Fruit fly (Drosophila melanogaster): ENCODE results near the gene CG43861.

The CG43861 gene

DNA sequence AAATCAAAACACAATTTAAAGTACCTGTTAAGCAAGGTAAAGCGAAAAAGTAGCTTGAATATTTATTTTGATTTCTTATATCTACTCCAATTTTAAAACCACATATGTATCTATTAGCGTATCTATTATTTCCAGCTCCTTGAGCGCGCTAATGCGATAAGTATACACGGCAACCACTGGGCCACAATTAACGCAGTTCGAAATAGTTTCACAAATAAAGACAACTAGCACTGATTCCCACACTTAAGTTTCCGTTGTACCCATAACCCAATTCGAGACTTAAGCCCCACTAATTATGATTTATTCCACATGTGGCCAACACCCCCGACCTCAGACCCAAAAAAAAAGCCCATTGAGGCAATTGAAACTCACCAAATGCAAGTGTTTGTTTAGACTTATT lies 634 bp downstream of the CG43861 start (continued):
- TF ChIP-seq Sox100B (GFP tag; optimal IDR thresholded peaks at IDR 0.05) (no peak), Vsx1 (GFP tag; optimal IDR thresholded peaks at IDR 0.05) (peak; percentile 6), fd96Cb (tag; optimal IDR thresholded peaks at IDR 0.05) (no peak), esg (GFP tag; conservative IDR thresholded peaks at IDR 0.05) (no peak), CG8290 (GFP tag; optimal IDR thresholded peaks at IDR 0.05) (no peak), CG8290 (tag; optimal IDR thresholded peaks at IDR 0.05) (peak in 1 of 2 experiments; percentile 4), wek (GFP tag; optimal IDR thresholded peaks at IDR 0.05) (peak; percentile 55), CG11398 (GFP tag; optimal IDR thresholded peaks at IDR 0.05) (no peak), CG9932 (GFP tag; IDR thresholded peaks at IDR 0.05) (no peak), Dip3 (GFP tag; optimal IDR thresholded peaks at IDR 0.05) (no peak), maf-S (GFP tag; optimal IDR thresholded peaks at IDR 0.05) (no peak), CG18599 (GFP tag; optimal IDR thresholded peaks at IDR 0.05) (no peak), CG15601 (tag; optimal IDR thresholded peaks at IDR 0.05) (peak; percentile 47), CG31388 (GFP tag; optimal IDR thresholded peaks at IDR 0.05) (no peak), CG10543 (GFP tag; optimal IDR thresholded peaks at IDR 0.05) (no peak), HHEX (GFP tag; optimal IDR thresholded peaks at IDR 0.05) (peak; percentile 13), GATAe (GFP tag; conservative IDR thresholded peaks at IDR 0.05) (no peak), hb (GFP tag; IDR thresholded peaks at IDR 0.05; ENCODE audit: partially characterized antibody) (no peak), CG11560 (tag; IDR thresholded peaks at IDR 0.05) (no peak), Asciz (GFP tag; optimal IDR thresholded peaks at IDR 0.05) (peak; percentile 51), gcm (GFP tag; optimal IDR thresholded peaks at IDR 0.05) (no peak), CG1603 (tag; optimal IDR thresholded peaks at IDR 0.05) (peak; percentile 11), Rfx (GFP tag; IDR thresholded peaks at IDR 0.05) (no peak), lab (GFP tag; optimal IDR thresholded peaks at IDR 0.05) (peak; percentile 40), CG15011 (GFP tag; optimal IDR thresholded peaks at IDR 0.05) (no peak), PHDP (tag; optimal IDR thresholded peaks at IDR 0.05) (peak; percentile 20), bsh (GFP tag; optimal IDR thresholded peaks at IDR 0.05) (peak in 1 of 2 experiments; percentile 18), CG10654 (GFP tag; optimal IDR thresholded peaks at IDR 0.05) (no peak), CG6683 (GFP tag; optimal IDR thresholded peaks at IDR 0.05) (no peak), phol (tag; optimal IDR thresholded peaks at IDR 0.05) (no peak), Dll (GFP tag; IDR thresholded peaks at IDR 0.05; ENCODE audit: partially characterized antibody) (no peak), ssp (GFP tag; IDR thresholded peaks at IDR 0.05) (no peak), tll (GFP tag; optimal IDR thresholded peaks at IDR 0.05) (no peak), sim (GFP tag; IDR thresholded peaks at IDR 0.05) (no peak), CG10209 (GFP tag; optimal IDR thresholded peaks at IDR 0.05) (peak; percentile 5), Adf1 (GFP tag; IDR thresholded peaks at IDR 0.05) (no peak), CG17328 (GFP tag; IDR thresholded peaks at IDR 0.05) (no peak), CG12071 (GFP tag; optimal IDR thresholded peaks at IDR 0.05) (peak; percentile 37), Scr (GFP tag; IDR thresholded peaks at IDR 0.05; ENCODE audit: partially characterized antibody) (no peak), CG4707 (GFP tag; optimal IDR thresholded peaks at IDR 0.05) (peak; percentile 22), CG12391 (tag; optimal IDR thresholded peaks at IDR 0.05) (no peak), sens (GFP tag) (peak; percentile 55), ttk (GFP tag; IDR thresholded peaks at IDR 0.05) (no peak), Mrtf (GFP tag; IDR thresholded peaks at IDR 0.05) (no peak), CG12659 (GFP tag; optimal IDR thresholded peaks at IDR 0.05) (no peak), tio (GFP tag; optimal IDR thresholded peaks at IDR 0.05) (no peak), Med (GFP tag) (peak; percentile 59), CG14710 (tag; optimal IDR thresholded peaks at IDR 0.05) (no peak), cad (GFP tag; optimal IDR thresholded peaks at IDR 0.05) (no peak), CG3407 (GFP tag; optimal IDR thresholded peaks at IDR 0.05) (peak; percentile 7), CG11696 (GFP tag; IDR thresholded peaks at IDR 0.05) (no peak)

Data from whole organism, embryonic.